Worm (Caenorhabditis elegans) whole organism, L4 larva: ENCODE measurements around the gene pcn-1.
A peak's percentile ranks its signal among the peaks of the same experiment; 100 is the strongest.

Experiments used
- F26F4.8 ChIP-seq: fragments of 200-800 bp; sonication (Bioruptor generic); conservative IDR thresholded peaks from 2 replicates; pipeline ENCODE4 v1.3.6; 2022; ENCODE audit warnings: missing genetic modification characterization, missing compliant biosample characterization
- F37D6.2 ChIP-seq: sonication (generic microtip); optimal IDR thresholded peaks from 2 replicates; lab custom pipeline; 2016; ENCODE audit warnings: mild to moderate bottlenecking, missing genetic modification characterization, missing compliant biosample characterization
- F44E2.7 ChIP-seq: fragments of 200-800 bp; sonication (Bioruptor generic); IDR thresholded peaks from 2 replicates; pipeline ENCODE4 v2.1.2; 2022; ENCODE audit warnings: missing genetic modification characterization, missing compliant biosample characterization
- Y48G9A.11 ChIP-seq: fragments of 200-800 bp; sonication (Bioruptor generic); IDR thresholded peaks from 2 replicates; pipeline ENCODE4 v1.3.6; 2022; ENCODE audit warnings: missing genetic modification reagents, missing genetic modification characterization, missing compliant biosample characterization
- Y5F2A.4 ChIP-seq: fragments of 200-800 bp; sonication (Bioruptor generic); optimal IDR thresholded peaks from 2 replicates; lab custom pipeline; 2018; ENCODE audit warnings: mild to moderate bottlenecking, missing genetic modification characterization, missing compliant biosample characterization
- ZK337.2 ChIP-seq: fragments of 200-800 bp; sonication (Bioruptor generic); IDR thresholded peaks from 2 replicates; pipeline ENCODE4 v1.3.6; 2022; ENCODE audit warnings: missing genetic modification reagents, missing genetic modification characterization, missing compliant biosample characterization
- ZK546.5 ChIP-seq, 2 experiments: sonication (generic microtip); optimal IDR thresholded peaks; 2 replicates each; lab custom pipeline; 2017; ENCODE audit warnings: missing biosample characterization in 2 of 2, missing genetic modification characterization in 2 of 2
- aly-2 ChIP-seq: sonication (generic microtip); optimal IDR thresholded peaks from 2 replicates; lab custom pipeline; 2018; ENCODE audit warnings: missing biosample characterization, missing genetic modification characterization
- ama-1 ChIP-seq: fragments of 150-350 bp; optimal IDR thresholded peaks from 2 replicates; lab custom pipeline; 2014; ENCODE audit warnings: inconsistent platforms, mixed read lengths
- arid-1 ChIP-seq: fragments of 200-800 bp; sonication (Bioruptor generic); conservative IDR thresholded peaks from 2 replicates; pipeline ENCODE4 v1.3.6; 2022; ENCODE audit warnings: missing genetic modification reagents, missing genetic modification characterization, missing compliant biosample characterization
- ceh-44 ChIP-seq: fragments of 200-800 bp; sonication (Bioruptor generic); IDR thresholded peaks from 2 replicates; pipeline ENCODE4 v1.3.6; 2022; ENCODE audit warnings: missing genetic modification reagents, missing genetic modification characterization, missing compliant biosample characterization
- ces-1 ChIP-seq: fragments of 150-350 bp; sonication (generic microtip); optimal IDR thresholded peaks from 4 replicates; lab custom pipeline; 2014; ENCODE audit warnings: missing biosample characterization, missing genetic modification reagents, missing genetic modification characterization
- daf-12 ChIP-seq: fragments of 150-350 bp; optimal IDR thresholded peaks from 2 replicates; lab custom pipeline; 2014; ENCODE audit warnings: missing biosample characterization, missing genetic modification reagents, missing genetic modification characterization
- daf-16 ChIP-seq, 3 experiments: sonication (generic microtip); optimal IDR thresholded peaks; 2 replicates each; lab custom pipeline; 2016 to 2017; ENCODE audit warnings: missing genetic modification characterization in 3 of 3, missing genetic modification reagents in 3 of 3, mild to moderate bottlenecking in 2 of 3, missing compliant biosample characterization in 2 of 3, missing biosample characterization in 1 of 3, moderate library complexity in 1 of 3
- daf-19 ChIP-seq: fragments of 200-800 bp; sonication (Bioruptor generic); conservative IDR thresholded peaks from 2 replicates; pipeline ENCODE4 v1.3.6; 2022; ENCODE audit warnings: missing genetic modification characterization, missing compliant biosample characterization
- daf-8 ChIP-seq: fragments of 200-800 bp; sonication (Bioruptor generic); IDR thresholded peaks from 2 replicates; pipeline ENCODE4 v1.3.6; 2022; ENCODE audit warnings: missing genetic modification characterization, missing compliant biosample characterization
- dmd-6 ChIP-seq: fragments of 200-800 bp; sonication (Bioruptor generic); IDR thresholded peaks from 2 replicates; pipeline ENCODE4 v1.3.6; 2022; ENCODE audit warnings: missing genetic modification reagents, missing genetic modification characterization, missing compliant biosample characterization
- dpl-1 ChIP-seq: fragments of 150-350 bp; optimal IDR thresholded peaks from 2 replicates; lab custom pipeline; 2014; ENCODE audit warnings: missing biosample characterization, missing genetic modification reagents, missing genetic modification characterization
- duxl-1 ChIP-seq: sonication (generic microtip); optimal IDR thresholded peaks from 2 replicates; lab custom pipeline; 2016; ENCODE audit warnings: mild to moderate bottlenecking, missing genetic modification characterization, moderate library complexity, missing compliant biosample characterization; ENCODE audit not compliant: poor library complexity
- dve-1 ChIP-seq: sonication (generic microtip); optimal IDR thresholded peaks from 2 replicates; lab custom pipeline; 2017; ENCODE audit warnings: antibody characterized with exemption, mild to moderate bottlenecking, missing genetic modification characterization, missing compliant biosample characterization; ENCODE audit not compliant: insufficient read depth
- egl-43 ChIP-seq: fragments of 200-800 bp; sonication (Bioruptor generic); IDR thresholded peaks from 2 replicates; pipeline ENCODE4 v1.3.6; 2022; ENCODE audit warnings: missing genetic modification reagents, missing genetic modification characterization, missing compliant biosample characterization
- fos-1 ChIP-seq: fragments of 150-350 bp; optimal IDR thresholded peaks from 2 replicates; lab custom pipeline; 2014; ENCODE audit warnings: missing biosample characterization, missing genetic modification characterization
- hlh-30 ChIP-seq: sonication (generic microtip); optimal IDR thresholded peaks from 2 replicates; lab custom pipeline; 2017; ENCODE audit warnings: antibody characterized with exemption, mild to moderate bottlenecking, missing genetic modification characterization, missing compliant biosample characterization; ENCODE audit not compliant: insufficient read depth
- hmg-1.1 ChIP-seq: fragments of 200-800 bp; sonication (Bioruptor generic); IDR thresholded peaks from 2 replicates; pipeline ENCODE4 v1.3.6; 2022; ENCODE audit warnings: missing genetic modification reagents, missing genetic modification characterization, missing compliant biosample characterization
- jun-1 ChIP-seq: fragments of 150-350 bp; optimal IDR thresholded peaks from 2 replicates; lab custom pipeline; 2014; ENCODE audit warnings: missing biosample characterization, missing genetic modification reagents, missing genetic modification characterization
- lim-7 ChIP-seq: fragments of 200-800 bp; sonication (Bioruptor generic); IDR thresholded peaks from 2 replicates; pipeline ENCODE4 v1.3.6; 2022; ENCODE audit warnings: missing genetic modification characterization, missing compliant biosample characterization
- lsy-2 ChIP-seq, 2 experiments: fragments of 150-350 bp in 1 of 2; sonication (generic microtip) in 1 of 2; optimal IDR thresholded peaks; 2 replicates each; lab custom pipeline; 2014 to 2017; ENCODE audit warnings: missing biosample characterization in 2 of 2, missing genetic modification characterization in 2 of 2
- madf-5 ChIP-seq, 2 experiments: fragments of 200-800 bp; sonication (Bioruptor generic); IDR thresholded peaks; 2 replicates each; pipeline ENCODE4 v1.3.6; 2022; ENCODE audit warnings: missing compliant biosample characterization in 2 of 2, missing genetic modification characterization in 2 of 2
- madf-9 ChIP-seq: fragments of 200-800 bp; sonication (Bioruptor generic); conservative IDR thresholded peaks from 2 replicates; pipeline ENCODE4 v1.3.6; 2022; ENCODE audit warnings: missing genetic modification reagents, missing genetic modification characterization, missing compliant biosample characterization
- mdt-29 ChIP-seq: fragments of 200-800 bp; sonication (Bioruptor generic); IDR thresholded peaks from 2 replicates; pipeline ENCODE4 v1.3.6; 2022; ENCODE audit warnings: missing genetic modification reagents, missing genetic modification characterization, missing compliant biosample characterization
- mep-1 ChIP-seq: fragments of 150-350 bp; sonication (generic microtip); optimal IDR thresholded peaks from 3 replicates; lab custom pipeline; 2014; ENCODE audit warnings: missing biosample characterization, missing genetic modification characterization
- nhr-11 ChIP-seq: fragments of 150-350 bp; optimal IDR thresholded peaks from 2 replicates; lab custom pipeline; 2014; ENCODE audit warnings: missing biosample characterization, missing genetic modification characterization
- nhr-25 ChIP-seq: sonication (generic microtip); optimal IDR thresholded peaks from 2 replicates; lab custom pipeline; 2017; ENCODE audit warnings: missing genetic modification characterization, mild to moderate bottlenecking, missing compliant biosample characterization, antibody characterized with exemption, moderate library complexity, borderline replicate concordance; ENCODE audit not compliant: insufficient read depth
- nhr-41 ChIP-seq: fragments of 200-800 bp; sonication (Bioruptor generic); IDR thresholded peaks from 2 replicates; pipeline ENCODE4 v1.3.6; 2022; ENCODE audit warnings: missing genetic modification reagents, missing genetic modification characterization, missing compliant biosample characterization
- nhr-6 ChIP-seq: fragments of 150-350 bp; optimal IDR thresholded peaks from 2 replicates; lab custom pipeline; 2014; ENCODE audit warnings: missing biosample characterization, missing genetic modification characterization
- nhr-76 ChIP-seq: fragments of 150-350 bp; optimal IDR thresholded peaks from 2 replicates; lab custom pipeline; 2014; ENCODE audit warnings: missing biosample characterization, missing genetic modification characterization
- php-3 ChIP-seq: fragments of 200-800 bp; sonication (Bioruptor generic); IDR thresholded peaks from 2 replicates; pipeline ENCODE4 v1.3.6; 2022; ENCODE audit warnings: missing genetic modification reagents, missing genetic modification characterization, missing compliant biosample characterization
- pqm-1 ChIP-seq: sonication (generic microtip); optimal IDR thresholded peaks from 2 replicates; lab custom pipeline; 2017; ENCODE audit warnings: missing biosample characterization, missing genetic modification characterization
- rbr-2 ChIP-seq: sonication (generic microtip); optimal IDR thresholded peaks from 2 replicates; lab custom pipeline; 2016; ENCODE audit warnings: missing genotype, missing genetic modification characterization, missing compliant biosample characterization
- sdz-12 ChIP-seq: fragments of 200-800 bp; sonication (Bioruptor generic); optimal IDR thresholded peaks from 2 replicates; lab custom pipeline; 2018; ENCODE audit warnings: mild to moderate bottlenecking, missing genetic modification characterization, missing compliant biosample characterization
- set-16 ChIP-seq: fragments of 200-800 bp; sonication (Bioruptor generic); IDR thresholded peaks from 2 replicates; pipeline ENCODE4 v1.3.6; 2022; ENCODE audit warnings: missing genetic modification reagents, missing genetic modification characterization, missing compliant biosample characterization
- snpc-4 ChIP-seq: fragments of 150-350 bp; optimal IDR thresholded peaks from 2 replicates; lab custom pipeline; 2014; ENCODE audit warnings: missing biosample characterization, missing genetic modification characterization
- spr-3 ChIP-seq: fragments of 200-800 bp; sonication (Bioruptor generic); optimal IDR thresholded peaks from 2 replicates; lab custom pipeline; 2018; ENCODE audit warnings: mild to moderate bottlenecking, missing genetic modification characterization, missing compliant biosample characterization
- tra-1 ChIP-seq: fragments of 200-800 bp; sonication (Bioruptor generic); IDR thresholded peaks from 2 replicates; pipeline ENCODE4 v1.3.6; 2022; ENCODE audit warnings: missing genetic modification reagents, missing genetic modification characterization, missing compliant biosample characterization
- unc-130 ChIP-seq: sonication (generic microtip); optimal IDR thresholded peaks from 2 replicates; lab custom pipeline; 2016; ENCODE audit warnings: missing genetic modification reagents, missing genetic modification characterization, missing compliant biosample characterization
- unc-62 ChIP-seq, 3 experiments: fragments of 150-350 bp in 1 of 3; sonication (generic microtip); optimal IDR thresholded peaks in 2 of 3; peaks in 1 of 3; 1 replicate in 1 of 3; 2 replicates in 2 of 3; lab custom pipeline; 2014 to 2017; ENCODE audit warnings: missing biosample characterization in 3 of 3, missing genetic modification characterization in 3 of 3, missing genetic modification reagents in 3 of 3, missing genotype in 1 of 3
- zfp-2 ChIP-seq: sonication (generic microtip); optimal IDR thresholded peaks from 2 replicates; lab custom pipeline; 2016; ENCODE audit warnings: mild to moderate bottlenecking, missing genetic modification characterization, missing compliant biosample characterization
- zfp-3 ChIP-seq: fragments of 200-800 bp; sonication (Bioruptor generic); conservative IDR thresholded peaks from 2 replicates; pipeline ENCODE4 v1.3.6; 2022; ENCODE audit warnings: missing genetic modification reagents, missing genetic modification characterization, missing compliant biosample characterization
- zip-11 ChIP-seq: fragments of 200-800 bp; sonication (Bioruptor generic); IDR thresholded peaks from 2 replicates; pipeline ENCODE4 v1.3.6; 2022; ENCODE audit warnings: missing genetic modification characterization, missing compliant biosample characterization
- ztf-11 ChIP-seq: fragments of 150-350 bp; optimal IDR thresholded peaks from 2 replicates; lab custom pipeline; 2014; ENCODE audit warnings: missing biosample characterization, missing genetic modification characterization

The pcn-1 gene

ce11 chrIV:4028177-4028576, 21.1 kb downstream of the pcn-1 start (continued):
- TF ChIP-seq hmg-1.1 (GFP tag; lab: Robert Waterston, UW) (peak; percentile 88), unc-62 (GFP tag; optimal IDR thresholded peaks at IDR 0.05 in 1 of 2; lab: Kevin White, UChicago) (peak in 1 of 2 experiments; percentile 59), unc-62 (tag; optimal IDR thresholded peaks at IDR 0.05; lab: Kevin White, UChicago) (no peak), mdt-29 (GFP tag; lab: Robert Waterston, UW) (no peak), F44E2.7 (GFP tag; lab: Robert Waterston, UW) (0 out of 2 replicates have a peak, but pooled peaks have one; percentile 36), zfp-3 (GFP tag; lab: Robert Waterston, UW) (0 out of 2 replicates have a peak, but pooled peaks have one; percentile 33), Y48G9A.11 (GFP tag; lab: Robert Waterston, UW) (no peak), zfp-2 (no peak), ZK546.5 (tag; optimal IDR thresholded peaks at IDR 0.05; lab: Kevin White, UChicago) (no peak), lsy-2 (tag; optimal IDR thresholded peaks at IDR 0.05; lab: Kevin White, UChicago) (peak in 1 of 2 experiments; percentile 48), daf-12 (tag; lab: Kevin White, UChicago) (no peak), nhr-25 (tag; lab: Kevin White, UChicago) (peak; percentile 91), hlh-30 (tag; lab: Kevin White, UChicago) (no peak), jun-1 (tag; lab: Kevin White, UChicago) (peak; percentile 11), set-16 (GFP tag; lab: Robert Waterston, UW) (peak; percentile 99), dve-1 (tag; lab: Kevin White, UChicago) (peak; percentile 56), unc-130 (GFP tag; lab: Kevin White, UChicago) (no peak), zip-11 (no peak), madf-5 (GFP tag; IDR thresholded peaks at IDR 0.05; lab: Robert Waterston, UW) (no peak), F37D6.2 (no peak), duxl-1 (tag; lab: Kevin White, UChicago) (peak; percentile 6), ztf-11 (tag; lab: Kevin White, UChicago) (no peak), pqm-1 (peak; percentile 8), daf-16 (GFP tag; optimal IDR thresholded peaks at IDR 0.05; lab: Kevin White, UChicago) (no peak), daf-16 (tag; optimal IDR thresholded peaks at IDR 0.05; lab: Kevin White, UChicago) (peak; percentile 60), spr-3 (GFP tag; lab: Kevin White, UChicago) (no peak), ZK337.2 (GFP tag; lab: Robert Waterston, UW) (no peak), tra-1 (peak; percentile 74), lim-7 (GFP tag; lab: Robert Waterston, UW) (0 out of 2 replicates have a peak, but pooled peaks have one; percentile 29), dpl-1 (peak; percentile 7), sdz-12 (GFP tag; lab: Kevin White, UChicago) (no peak), aly-2 (no peak), ces-1 (GFP tag; lab: Kevin White, UChicago) (no peak), daf-19 (no peak), rbr-2 (tag; lab: Kevin White, UChicago) (peak; percentile 63), ama-1 (lab: Kevin White, UChicago) (no peak), fos-1 (tag; lab: Kevin White, UChicago) (no peak), daf-8 (no peak), ceh-44 (GFP tag; lab: Robert Waterston, UW) (no peak), mep-1 (tag; lab: Kevin White, UChicago) (peak; percentile 85), snpc-4 (tag; lab: Kevin White, UChicago) (no peak), php-3 (GFP tag; lab: Robert Waterston, UW) (peak; percentile 52; the same call in 1 of the 2 replicates), nhr-76 (tag; lab: Kevin White, UChicago) (no peak), dmd-6 (peak; percentile 92), nhr-6 (no peak), nhr-41 (peak; percentile 98), nhr-11 (tag; lab: Kevin White, UChicago) (peak; percentile 12), arid-1 (0 out of 2 replicates have a peak, but pooled peaks have one; percentile 35), madf-9 (GFP tag; lab: Robert Waterston, UW) (peak; percentile 49; the same call in 1 of the 2 replicates), egl-43 (GFP tag; lab: Robert Waterston, UW) (peak; percentile 50; the same call in 1 of the 2 replicates), F26F4.8 (GFP tag; lab: Robert Waterston, UW) (no peak), Y5F2A.4 (GFP tag; lab: Kevin White, UChicago) (peak; percentile 13)
